Fruit fly (Drosophila melanogaster) Kc167 (cell line): ENCODE results near the gene CG1544.

Experiments used
- Myc ChIP-seq: fragments of >200 bp; optimal IDR thresholded peaks from 2 replicates; lab custom pipeline; 2017; ENCODE audit warnings: missing external identifiers
- Sin3A ChIP-seq: fragments of >200 bp; optimal IDR thresholded peaks from 2 replicates; lab custom pipeline; 2018; ENCODE audit warnings: missing external identifiers
- h ChIP-seq: fragments of >200 bp; optimal IDR thresholded peaks from 3 replicates; lab custom pipeline; 2018; ENCODE audit warnings: missing external identifiers
- insv ChIP-seq: fragments of >200 bp; optimal IDR thresholded peaks from 3 replicates; lab custom pipeline; 2018; ENCODE audit warnings: missing external identifiers
- psq ChIP-seq: fragments of >200 bp; optimal IDR thresholded peaks from 2 replicates; lab custom pipeline; 2017; ENCODE audit warnings: missing external identifiers
- ttk ChIP-seq: sonication (Bioruptor generic); optimal IDR thresholded peaks from 2 replicates; lab custom pipeline; 2017; ENCODE audit warnings: missing external identifiers

DNA sequence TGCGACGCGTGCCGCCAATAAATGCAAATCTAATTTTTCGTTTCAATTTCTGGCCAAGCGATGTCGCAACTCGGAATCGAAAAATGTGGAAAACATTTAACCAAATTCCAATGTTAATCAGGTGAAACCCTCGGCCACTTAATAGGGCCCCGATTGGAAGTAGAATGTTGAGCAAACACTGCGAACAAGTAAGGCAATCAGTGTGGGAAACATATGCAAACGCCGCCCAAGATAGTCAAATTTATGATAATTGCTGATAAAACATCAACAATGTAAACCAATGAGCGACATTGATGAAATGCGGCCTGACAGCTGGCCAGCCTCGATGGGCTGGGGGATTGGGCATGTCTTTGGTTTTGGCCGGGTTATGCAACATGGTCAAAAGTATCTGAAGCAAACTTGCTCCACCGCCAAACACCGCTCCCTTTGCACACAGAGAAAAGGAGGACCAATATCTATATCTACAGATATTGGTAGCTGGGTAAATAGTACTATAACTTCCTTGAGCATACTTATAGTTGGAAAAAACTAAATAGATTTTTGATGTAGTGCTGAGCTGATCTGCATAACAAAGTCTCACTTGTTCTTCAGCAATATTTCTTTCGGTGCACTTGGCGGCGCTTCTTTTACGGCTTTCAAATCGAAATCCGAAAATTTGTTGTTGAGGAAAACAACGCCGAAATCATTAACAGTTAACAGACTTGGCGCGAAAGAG lies 50.7 kb downstream of the CG1544 start:
- TF ChIP-seq insv (lab: Kevin White, UChicago) (no peak), h (lab: Kevin White, UChicago) (no peak), Sin3A (lab: Kevin White, UChicago) (no peak), psq (lab: Kevin White, UChicago) (no peak), Myc (no peak), ttk (lab: Kevin White, UChicago) (no peak)
